Fruit fly (Drosophila melanogaster) whole organism, embryonic: ENCODE measurements around the gene CoRest.

Source experiments
- Adf1 ChIP-seq: fragments of 200-800 bp; sonication (Bioruptor generic); IDR thresholded peaks from 2 replicates; pipeline ENCODE4 v1.3.6; 2022; ENCODE audit warnings: missing biosample characterization, missing genetic modification characterization
- BEAF-32 ChIP-seq: fragments of 200-800 bp; sonication (Bioruptor generic); optimal IDR thresholded peaks from 3 replicates; lab custom pipeline; 2017; ENCODE audit warnings: missing biosample characterization, missing genetic modification characterization, mild to moderate bottlenecking, moderate library complexity, missing genetic modification reagents
- Bgb ChIP-seq: fragments of 200-800 bp; sonication (Bioruptor generic); IDR thresholded peaks from 2 replicates; pipeline ENCODE4 v1.3.6; 2022; ENCODE audit warnings: missing biosample characterization, missing genetic modification characterization; ENCODE audit not compliant: partially characterized antibody
- Blimp-1 ChIP-seq: fragments of 200-800 bp; sonication (Bioruptor generic); optimal IDR thresholded peaks from 3 replicates; lab custom pipeline; 2018; ENCODE audit warnings: missing biosample characterization, missing genetic modification characterization, mild to moderate bottlenecking, moderate library complexity, missing genetic modification reagents
- CG10321 ChIP-seq: fragments of 200-800 bp; sonication (Bioruptor generic); IDR thresholded peaks from 2 replicates; pipeline ENCODE4 v1.3.6; 2022; ENCODE audit warnings: missing biosample characterization, missing genetic modification characterization
- CG11247 ChIP-seq: fragments of 200-800 bp; sonication (Bioruptor generic); IDR thresholded peaks from 2 replicates; pipeline ENCODE4 v1.3.6; 2022; ENCODE audit warnings: missing biosample characterization, missing genetic modification characterization
- CG11723 ChIP-seq: fragments of 200-800 bp; sonication (Bioruptor generic); optimal IDR thresholded peaks from 2 replicates; lab custom pipeline; 2017; ENCODE audit warnings: missing biosample characterization, mild to moderate bottlenecking, missing genetic modification characterization
- CG12942 ChIP-seq: fragments of 200-800 bp; sonication (Bioruptor generic); optimal IDR thresholded peaks from 3 replicates; lab custom pipeline; 2016; ENCODE audit warnings: missing biosample characterization, missing genetic modification characterization
- CG13123 ChIP-seq: fragments of 200-800 bp; sonication (Bioruptor generic); optimal IDR thresholded peaks from 2 replicates; lab custom pipeline; 2016; ENCODE audit warnings: missing biosample characterization, missing genetic modification characterization
- CG15073 ChIP-seq: fragments of 200-800 bp; sonication (Bioruptor generic); optimal IDR thresholded peaks from 2 replicates; lab custom pipeline; 2016; ENCODE audit warnings: missing biosample characterization, missing genetic modification characterization
- CG15696 ChIP-seq: fragments of 200-800 bp; sonication (Bioruptor generic); optimal IDR thresholded peaks from 2 replicates; lab custom pipeline; 2019; ENCODE audit warnings: missing biosample characterization, mild to moderate bottlenecking, missing genetic modification characterization, moderate library complexity
- CG16779 ChIP-seq: fragments of 200-800 bp; sonication (Bioruptor generic); IDR thresholded peaks from 2 replicates; pipeline ENCODE4 v1.3.6; 2022; ENCODE audit warnings: missing biosample characterization, missing genetic modification characterization
- CG17359 ChIP-seq: fragments of 200-800 bp; sonication (Bioruptor generic); optimal IDR thresholded peaks from 3 replicates; lab custom pipeline; 2018; ENCODE audit warnings: missing biosample characterization, mild to moderate bottlenecking, missing genetic modification characterization, moderate library complexity
- CG17829 ChIP-seq: fragments of 200-800 bp; optimal IDR thresholded peaks from 2 replicates; lab custom pipeline; 2019; ENCODE audit warnings: missing biosample characterization, mild to moderate bottlenecking, missing genetic modification characterization, moderate library complexity
- CG18476 ChIP-seq: fragments of 200-800 bp; sonication (Bioruptor generic); optimal IDR thresholded peaks from 2 replicates; lab custom pipeline; 2016; ENCODE audit warnings: missing biosample characterization, mild to moderate bottlenecking, missing genetic modification characterization
- CG2199 ChIP-seq: fragments of 200-800 bp; sonication (Bioruptor generic); IDR thresholded peaks from 3 replicates; pipeline ENCODE4 v1.3.6; 2022; ENCODE audit warnings: missing biosample characterization, missing genetic modification characterization
- CG4424 ChIP-seq: fragments of 200-800 bp; sonication (Bioruptor generic); optimal IDR thresholded peaks from 3 replicates; lab custom pipeline; 2016; ENCODE audit warnings: missing biosample characterization, missing genetic modification characterization
- CG5180 ChIP-seq: fragments of 200-800 bp; sonication (Bioruptor generic); optimal IDR thresholded peaks from 3 replicates; lab custom pipeline; 2017; ENCODE audit warnings: missing biosample characterization, missing genetic modification characterization, mild to moderate bottlenecking, moderate library complexity, missing genetic modification reagents
- CG6272 ChIP-seq: fragments of 200-800 bp; sonication (Bioruptor generic); IDR thresholded peaks from 2 replicates; pipeline ENCODE4 v1.3.6; 2022; ENCODE audit warnings: missing biosample characterization, missing genetic modification characterization
- CG6854 ChIP-seq: fragments of 200-800 bp; sonication (Bioruptor generic); optimal IDR thresholded peaks from 3 replicates; lab custom pipeline; 2017; ENCODE audit warnings: missing biosample characterization, mild to moderate bottlenecking, missing genetic modification characterization
- CG8478 ChIP-seq: fragments of >200 bp; optimal IDR thresholded peaks from 2 replicates; lab custom pipeline; 2018
- CG8765 ChIP-seq: fragments of 200-800 bp; sonication (Bioruptor generic); IDR thresholded peaks from 2 replicates; pipeline ENCODE4 v1.3.6; 2022; ENCODE audit warnings: missing biosample characterization, missing genetic modification characterization
- CG8944 ChIP-seq: fragments of 200-800 bp; sonication (Bioruptor generic); optimal IDR thresholded peaks from 3 replicates; lab custom pipeline; 2016; ENCODE audit warnings: missing biosample characterization, missing genetic modification characterization
- CG9215 ChIP-seq: fragments of 200-800 bp; sonication (Bioruptor generic); IDR thresholded peaks from 2 replicates; pipeline ENCODE4 v1.3.6; 2022; ENCODE audit warnings: missing biosample characterization, missing genetic modification characterization
- HLH3B ChIP-seq: fragments of 200-800 bp; sonication (Bioruptor generic); IDR thresholded peaks from 2 replicates; pipeline ENCODE4 v1.3.6; 2022; ENCODE audit warnings: missing biosample characterization, missing genetic modification characterization
- HmgZ ChIP-seq: fragments of 200-800 bp; sonication (Bioruptor generic); optimal IDR thresholded peaks from 2 replicates; lab custom pipeline; 2018; ENCODE audit warnings: missing biosample characterization, mild to moderate bottlenecking, missing genetic modification characterization
- Jarid2 ChIP-seq: fragments of 200-800 bp; sonication (Bioruptor generic); optimal IDR thresholded peaks from 3 replicates; lab custom pipeline; 2017; ENCODE audit warnings: mild to moderate bottlenecking, missing biosample characterization, missing genetic modification reagents, missing genetic modification characterization
- Lpt ChIP-seq: fragments of >200 bp; optimal IDR thresholded peaks from 2 replicates; lab custom pipeline; 2018; ENCODE audit warnings: missing biosample characterization, missing genetic modification characterization
- MESR4 ChIP-seq: fragments of 200-800 bp; sonication (Bioruptor generic); optimal IDR thresholded peaks from 2 replicates; lab custom pipeline; 2018; ENCODE audit warnings: missing biosample characterization, mild to moderate bottlenecking, missing genetic modification characterization, moderate library complexity
- Mad ChIP-seq: fragments of 200-800 bp; sonication (Bioruptor generic); optimal IDR thresholded peaks from 2 replicates; lab custom pipeline; 2016; ENCODE audit warnings: missing biosample characterization, missing genetic modification characterization
- Myb ChIP-seq: fragments of 200-800 bp; sonication (Bioruptor generic); optimal IDR thresholded peaks from 2 replicates; lab custom pipeline; 2016; ENCODE audit warnings: missing biosample characterization, missing genetic modification characterization
- Nf-YC ChIP-seq: fragments of 200-800 bp; optimal IDR thresholded peaks from 3 replicates; lab custom pipeline; 2019; ENCODE audit warnings: missing biosample characterization, mild to moderate bottlenecking, missing genetic modification characterization, moderate library complexity
- Oli ChIP-seq: fragments of 200-800 bp; sonication (Bioruptor generic); optimal IDR thresholded peaks from 2 replicates; lab custom pipeline; 2018; ENCODE audit warnings: missing biosample characterization, mild to moderate bottlenecking, missing genetic modification characterization, moderate library complexity
- Pdp1 ChIP-seq, 2 experiments: fragments of 200-800 bp; sonication (Bioruptor generic); optimal IDR thresholded peaks; 3 replicates each; lab custom pipeline; 2016; ENCODE audit warnings: missing biosample characterization in 2 of 2, missing genetic modification characterization in 2 of 2, mild to moderate bottlenecking in 1 of 2, moderate library complexity in 1 of 2
- Ptx1 ChIP-seq: fragments of 200-800 bp; sonication (Bioruptor generic); IDR thresholded peaks from 2 replicates; pipeline ENCODE4 v1.3.6; 2022; ENCODE audit warnings: missing biosample characterization, missing genetic modification characterization
- Ravus ChIP-seq: fragments of 200-800 bp; sonication (Bioruptor generic); IDR thresholded peaks from 2 replicates; pipeline ENCODE4 v1.3.6; 2022; ENCODE audit warnings: missing biosample characterization, missing genetic modification characterization
- Sox102F ChIP-seq: fragments of 200-800 bp; sonication (Bioruptor generic); optimal IDR thresholded peaks from 2 replicates; lab custom pipeline; 2018; ENCODE audit warnings: missing biosample characterization, mild to moderate bottlenecking, missing genetic modification characterization, moderate library complexity
- ab ChIP-seq: fragments of 200-800 bp; sonication (Bioruptor generic); optimal IDR thresholded peaks from 2 replicates; lab custom pipeline; 2016; ENCODE audit warnings: missing biosample characterization, missing genetic modification characterization
- bbx ChIP-seq: fragments of 200-800 bp; sonication (Bioruptor generic); IDR thresholded peaks from 2 replicates; pipeline ENCODE4 v1.3.6; 2022; ENCODE audit warnings: missing biosample characterization, missing genetic modification characterization; ENCODE audit not compliant: partially characterized antibody
- chm ChIP-seq: fragments of 200-800 bp; sonication (Bioruptor generic); IDR thresholded peaks from 2 replicates; pipeline ENCODE4 v1.3.6; 2022; ENCODE audit warnings: missing biosample characterization, missing genetic modification characterization
- dimm ChIP-seq: fragments of 200-800 bp; sonication (Bioruptor generic); IDR thresholded peaks from 2 replicates; pipeline ENCODE4 v1.3.6; 2022; ENCODE audit warnings: missing biosample characterization, missing genetic modification characterization
- dm ChIP-seq: fragments of 200-800 bp; sonication (Bioruptor generic); optimal IDR thresholded peaks from 3 replicates; lab custom pipeline; 2016; ENCODE audit warnings: missing biosample characterization, missing genetic modification characterization
- ham ChIP-seq: fragments of 200-800 bp; sonication (Bioruptor generic); IDR thresholded peaks from 2 replicates; pipeline ENCODE4 v1.3.6; 2022; ENCODE audit warnings: missing biosample characterization, missing genetic modification characterization
- jigr1 ChIP-seq: fragments of 200-800 bp; sonication (Bioruptor generic); IDR thresholded peaks from 3 replicates; pipeline ENCODE4 v1.3.6; 2022; ENCODE audit warnings: missing biosample characterization, missing genetic modification characterization
- lbe ChIP-seq: fragments of 200-800 bp; sonication (Bioruptor generic); optimal IDR thresholded peaks from 2 replicates; lab custom pipeline; 2016; ENCODE audit warnings: missing biosample characterization, mild to moderate bottlenecking, missing genetic modification characterization
- lola ChIP-seq, 3 experiments: fragments of >200 bp in 2 of 3; fragments of 200-800 bp in 1 of 3; sonication (Bioruptor generic) in 1 of 3; optimal IDR thresholded peaks; 2 replicates each; lab custom pipeline; 2017 to 2019; ENCODE audit warnings: missing biosample characterization in 3 of 3, missing genetic modification characterization in 3 of 3, mild to moderate bottlenecking in 1 of 3, moderate library complexity in 1 of 3
- mld ChIP-seq: fragments of 200-800 bp; sonication (Bioruptor generic); IDR thresholded peaks from 3 replicates; pipeline ENCODE4 v1.3.6; 2022; ENCODE audit warnings: missing biosample characterization, missing genetic modification characterization; ENCODE audit not compliant: partially characterized antibody
- pho ChIP-seq: fragments of 200-800 bp; sonication (Bioruptor generic); optimal IDR thresholded peaks from 2 replicates; lab custom pipeline; 2016; ENCODE audit warnings: missing biosample characterization, missing genetic modification characterization
- sna ChIP-seq: fragments of 200-800 bp; sonication (Bioruptor generic); IDR thresholded peaks from 2 replicates; pipeline ENCODE4 v1.3.6; 2022; ENCODE audit warnings: missing biosample characterization, missing genetic modification characterization; ENCODE audit not compliant: partially characterized antibody
- tna ChIP-seq: fragments of 200-800 bp; sonication (Bioruptor generic); IDR thresholded peaks from 2 replicates; pipeline ENCODE4 v1.3.6; 2022; ENCODE audit warnings: missing biosample characterization, missing genetic modification characterization; ENCODE audit not compliant: partially characterized antibody
- vvl ChIP-seq: fragments of 200-800 bp; sonication (Bioruptor generic); IDR thresholded peaks from 2 replicates; pipeline ENCODE4 v1.3.6; 2022; ENCODE audit warnings: missing biosample characterization, missing genetic modification characterization

The CoRest gene

dm6 chrX:19522597-19522996 is 868 bp downstream of the CoRest start (continued):
- TF ChIP-seq Ptx1 (GFP tag; lab: Robert Waterston, UW) (no peak), CG10321 (GFP tag; lab: Robert Waterston, UW) (no peak), CG17359 (tag; lab: Kevin White, UChicago) (no peak), dimm (GFP tag; lab: Robert Waterston, UW) (no peak), Oli (tag; lab: Kevin White, UChicago) (no peak), CG6854 (GFP tag; lab: Kevin White, UChicago) (no peak), BEAF-32 (GFP tag; lab: Kevin White, UChicago) (no peak), Lpt (no peak), Blimp-1 (GFP tag; lab: Kevin White, UChicago) (no peak), Mad (GFP tag; lab: Kevin White, UChicago) (no peak), CG9215 (GFP tag; lab: Robert Waterston, UW) (no peak), ab (no peak), CG8765 (GFP tag; lab: Robert Waterston, UW) (no peak), CG6272 (GFP tag; lab: Robert Waterston, UW) (0 out of 2 replicates have a peak, but pooled peaks have one; percentile 20), bbx (GFP tag; lab: Robert Waterston, UW) (no peak), Jarid2 (GFP tag; lab: Kevin White, UChicago) (no peak), Bgb (peak; percentile 12; the same call in 1 of the 2 replicates), ham (GFP tag; lab: Robert Waterston, UW) (no peak), CG15696 (tag; lab: Kevin White, UChicago) (no peak), HmgZ (peak; percentile 44), HLH3B (GFP tag; lab: Robert Waterston, UW) (no peak), chm (GFP tag; lab: Robert Waterston, UW) (0 out of 2 replicates have a peak, but pooled peaks have one; percentile 55), Ravus (GFP tag; lab: Robert Waterston, UW) (no peak), jigr1 (no peak), MESR4 (peak; percentile 42), pho (GFP tag; lab: Kevin White, UChicago) (no peak), mld (no peak), Pdp1 (GFP tag; optimal IDR thresholded peaks at IDR 0.05; lab: Kevin White, UChicago) (peak in 1 of 2 experiments; percentile 4), CG8478 (lab: Kevin White, UChicago) (peak; percentile 95), vvl (GFP tag; lab: Robert Waterston, UW) (no peak), Myb (GFP tag; lab: Kevin White, UChicago) (no peak), Sox102F (GFP tag; lab: Kevin White, UChicago) (no peak), CG13123 (GFP tag; lab: Kevin White, UChicago) (no peak), Adf1 (GFP tag; lab: Robert Waterston, UW) (peak; percentile 76), CG8944 (no peak), CG11723 (GFP tag; lab: Kevin White, UChicago) (no peak), CG4424 (GFP tag; lab: Kevin White, UChicago) (no peak), lbe (GFP tag; lab: Kevin White, UChicago) (no peak), sna (GFP tag; lab: Robert Waterston, UW) (0 out of 2 replicates have a peak, but pooled peaks have one; percentile 14), CG15073 (GFP tag; lab: Kevin White, UChicago) (no peak), CG12942 (GFP tag; lab: Kevin White, UChicago) (no peak), dm (no peak), CG11247 (no peak), CG18476 (GFP tag; lab: Kevin White, UChicago) (no peak), CG17829 (tag; lab: Kevin White, UChicago) (no peak), CG5180 (GFP tag; lab: Kevin White, UChicago) (no peak), CG2199 (no peak), lola (GFP tag; optimal IDR thresholded peaks at IDR 0.05; lab: Kevin White, UChicago) (no peak), tna (no peak), CG16779 (GFP tag; lab: Robert Waterston, UW) (no peak), Nf-YC (tag; lab: Kevin White, UChicago) (no peak)
